Worm (Caenorhabditis elegans) whole organism, late embryonic: Measurements from ENCODE around the gene F35F10.1.

Experiments used
- C38D4.7 ChIP-seq: fragments of 200-800 bp; sonication (Bioruptor generic); optimal IDR thresholded peaks from 2 replicates; lab custom pipeline; 2018; ENCODE audit warnings: mild to moderate bottlenecking, missing genetic modification characterization, moderate library complexity, missing compliant biosample characterization
- F13H6.1 ChIP-seq: sonication (generic microtip); optimal IDR thresholded peaks from 2 replicates; lab custom pipeline; 2016; ENCODE audit warnings: missing genetic modification characterization, missing compliant biosample characterization
- K02D7.2 ChIP-seq: sonication (generic microtip); optimal IDR thresholded peaks from 2 replicates; lab custom pipeline; 2017; ENCODE audit warnings: mild to moderate bottlenecking, missing genetic modification characterization, missing compliant biosample characterization
- K09A11.1 ChIP-seq: sonication (generic microtip); optimal IDR thresholded peaks from 2 replicates; lab custom pipeline; 2017; ENCODE audit warnings: antibody characterized with exemption, mild to moderate bottlenecking, missing genetic modification characterization, missing compliant biosample characterization; ENCODE audit not compliant: insufficient read depth
- Y22D7AL.16 ChIP-seq: sonication (generic microtip); optimal IDR thresholded peaks from 2 replicates; lab custom pipeline; 2016; ENCODE audit warnings: missing genetic modification characterization, missing compliant biosample characterization
- ahr-1 ChIP-seq: sonication (generic microtip); optimal IDR thresholded peaks from 2 replicates; lab custom pipeline; 2016; ENCODE audit warnings: missing genetic modification characterization, missing compliant biosample characterization
- ceh-2 ChIP-seq: sonication (generic microtip); optimal IDR thresholded peaks from 2 replicates; lab custom pipeline; 2016; ENCODE audit warnings: missing genotype, missing genetic modification characterization, missing compliant biosample characterization
- ceh-34 ChIP-seq: sonication (generic microtip); optimal IDR thresholded peaks from 2 replicates; lab custom pipeline; 2016; ENCODE audit warnings: mild to moderate bottlenecking, missing genetic modification characterization, missing compliant biosample characterization
- ceh-48 ChIP-seq: sonication (generic microtip); optimal IDR thresholded peaks from 2 replicates; lab custom pipeline; 2016; ENCODE audit warnings: missing genetic modification characterization, inconsistent platforms, missing compliant biosample characterization
- ceh-9 ChIP-seq: sonication (generic microtip); optimal IDR thresholded peaks from 2 replicates; lab custom pipeline; 2016; ENCODE audit warnings: mild to moderate bottlenecking, missing genetic modification characterization, inconsistent platforms, missing compliant biosample characterization
- che-1 ChIP-seq: sonication (generic microtip); optimal IDR thresholded peaks from 2 replicates; lab custom pipeline; 2016; ENCODE audit warnings: mild to moderate bottlenecking, missing genetic modification characterization, missing compliant biosample characterization
- elt-4 ChIP-seq: sonication (generic microtip); optimal IDR thresholded peaks from 2 replicates; lab custom pipeline; 2016; ENCODE audit warnings: missing genetic modification characterization, missing compliant biosample characterization
- ets-4 ChIP-seq: sonication (generic microtip); optimal IDR thresholded peaks from 2 replicates; lab custom pipeline; 2016; ENCODE audit warnings: missing genetic modification characterization, missing compliant biosample characterization
- fkh-10 ChIP-seq: fragments of 150-350 bp; optimal IDR thresholded peaks from 2 replicates; lab custom pipeline; 2014; ENCODE audit warnings: missing biosample characterization, missing genetic modification reagents, missing genetic modification characterization
- fkh-6 ChIP-seq: sonication (generic microtip); optimal IDR thresholded peaks from 2 replicates; lab custom pipeline; 2016; ENCODE audit warnings: missing genetic modification characterization, missing compliant biosample characterization
- gmeb-2 ChIP-seq: sonication (generic microtip); optimal IDR thresholded peaks from 2 replicates; lab custom pipeline; 2016; ENCODE audit warnings: missing genetic modification characterization, inconsistent platforms, missing compliant biosample characterization
- hlh-13 ChIP-seq: fragments of 200-800 bp; sonication (Bioruptor generic); optimal IDR thresholded peaks from 2 replicates; lab custom pipeline; 2018; ENCODE audit warnings: mild to moderate bottlenecking, missing genetic modification characterization, missing compliant biosample characterization
- hlh-15 ChIP-seq: sonication (generic microtip); optimal IDR thresholded peaks from 2 replicates; lab custom pipeline; 2016; ENCODE audit warnings: missing genetic modification characterization, missing compliant biosample characterization
- hlh-6 ChIP-seq: sonication (generic microtip); optimal IDR thresholded peaks from 2 replicates; lab custom pipeline; 2016; ENCODE audit warnings: missing genotype, missing genetic modification characterization, missing compliant biosample characterization
- hlh-8 ChIP-seq: sonication (generic microtip); optimal IDR thresholded peaks from 2 replicates; lab custom pipeline; 2016; ENCODE audit warnings: missing genotype, missing genetic modification characterization, missing compliant biosample characterization
- lin-11 ChIP-seq: fragments of 200-800 bp; sonication (Bioruptor generic); optimal IDR thresholded peaks from 2 replicates; lab custom pipeline; 2018; ENCODE audit warnings: mild to moderate bottlenecking, missing genetic modification characterization, missing compliant biosample characterization
- nfya-1 ChIP-seq: sonication (generic microtip); optimal IDR thresholded peaks from 2 replicates; lab custom pipeline; 2017; ENCODE audit warnings: missing genetic modification characterization, mild to moderate bottlenecking, missing compliant biosample characterization, antibody characterized with exemption, moderate library complexity
- nhr-11 ChIP-seq: fragments of 150-350 bp; optimal IDR thresholded peaks from 2 replicates; lab custom pipeline; 2014; ENCODE audit warnings: missing biosample characterization, missing genetic modification characterization
- nhr-232 ChIP-seq: sonication (generic microtip); optimal IDR thresholded peaks from 2 replicates; lab custom pipeline; 2016; ENCODE audit warnings: missing genetic modification characterization, missing compliant biosample characterization
- pag-3 ChIP-seq: sonication (generic microtip); optimal IDR thresholded peaks from 2 replicates; lab custom pipeline; 2016; ENCODE audit warnings: missing compliant biosample characterization, missing genetic modification characterization, borderline replicate concordance
- pax-1 ChIP-seq: fragments of 150-350 bp; optimal IDR thresholded peaks from 2 replicates; lab custom pipeline; 2014; ENCODE audit warnings: missing biosample characterization, missing genetic modification characterization
- pha-4 ChIP-seq: fragments of 150-350 bp; optimal IDR thresholded peaks from 2 replicates; lab custom pipeline; 2018; ENCODE audit warnings: missing biosample characterization, missing genetic modification reagents, missing genetic modification characterization
- pqm-1 ChIP-seq: sonication (generic microtip); optimal IDR thresholded peaks from 2 replicates; lab custom pipeline; 2016; ENCODE audit warnings: missing genetic modification characterization, missing compliant biosample characterization
- ref-2 ChIP-seq: sonication (generic microtip); optimal IDR thresholded peaks from 2 replicates; lab custom pipeline; 2016; ENCODE audit warnings: missing genetic modification characterization, missing compliant biosample characterization
- rnt-1 ChIP-seq: sonication (generic microtip); optimal IDR thresholded peaks from 2 replicates; lab custom pipeline; 2016; ENCODE audit warnings: missing genetic modification characterization, missing compliant biosample characterization
- sox-4 ChIP-seq: sonication (generic microtip); optimal IDR thresholded peaks from 2 replicates; lab custom pipeline; 2017; ENCODE audit warnings: mild to moderate bottlenecking, missing genetic modification characterization, inconsistent platforms, missing compliant biosample characterization
- syd-9 ChIP-seq: sonication (generic microtip); optimal IDR thresholded peaks from 2 replicates; lab custom pipeline; 2016; ENCODE audit warnings: mild to moderate bottlenecking, missing genetic modification characterization, moderate library complexity, missing compliant biosample characterization
- tbx-7 ChIP-seq: sonication (generic microtip); optimal IDR thresholded peaks from 2 replicates; lab custom pipeline; 2016; ENCODE audit warnings: missing genotype, missing genetic modification characterization, missing compliant biosample characterization
- unc-3 ChIP-seq, 2 experiments: fragments of 200-800 bp in 1 of 2; sonication (Bioruptor generic) in 1 of 2; sonication (generic microtip) in 1 of 2; conservative IDR thresholded peaks in 1 of 2; optimal IDR thresholded peaks in 1 of 2; 2 replicates each; pipeline versions ENCODE4 v1.3.6 to Lab custom; 2016 to 2022; ENCODE audit warnings: missing compliant biosample characterization in 2 of 2, missing genetic modification characterization in 2 of 2, missing genetic modification reagents in 1 of 2
- unc-55 ChIP-seq: sonication (generic microtip); optimal IDR thresholded peaks from 2 replicates; lab custom pipeline; 2017; ENCODE audit warnings: missing biosample characterization, missing genetic modification reagents, missing genetic modification characterization
- unc-86 ChIP-seq: sonication (generic microtip); optimal IDR thresholded peaks from 2 replicates; lab custom pipeline; 2016; ENCODE audit warnings: missing genetic modification characterization, missing compliant biosample characterization
- zip-5 ChIP-seq: sonication (generic microtip); optimal IDR thresholded peaks from 2 replicates; lab custom pipeline; 2016; ENCODE audit warnings: missing genetic modification characterization, missing compliant biosample characterization

Gene F35F10.1

DNA sequence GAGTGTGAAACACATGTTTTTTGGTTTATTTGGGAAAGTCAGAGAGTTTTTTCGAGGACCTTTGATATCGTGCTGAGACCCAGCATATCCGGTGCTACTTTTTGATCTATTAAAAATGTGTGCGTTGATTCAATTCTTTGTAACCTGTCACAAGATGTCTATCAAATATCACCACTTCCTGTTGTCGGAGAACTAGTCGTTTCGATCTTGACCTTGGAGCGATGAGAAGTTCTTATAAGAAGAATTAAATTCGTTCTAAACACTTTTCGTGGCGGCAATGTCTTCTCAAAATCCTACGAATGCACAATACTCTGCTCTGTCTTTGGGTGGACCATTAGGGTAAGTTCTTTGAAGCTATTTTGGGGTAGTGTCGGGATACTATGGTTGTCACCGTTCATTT, at the start of gene F35F10.1:
F35F10.1 (plus strand) TSS at position 200 of the 400 bp plus-strand sequence.
- TF ChIP-seq rnt-1 (tag; lab: Kevin White, UChicago) (no peak), pax-1 (tag; lab: Kevin White, UChicago) (no peak), ceh-2 (tag; lab: Kevin White, UChicago) (no peak), unc-86 (tag; lab: Kevin White, UChicago) (no peak), ceh-34 (no peak), pag-3 (tag; lab: Kevin White, UChicago) (no peak), hlh-6 (no peak), hlh-15 (tag; lab: Kevin White, UChicago) (no peak), pqm-1 (tag; lab: Kevin White, UChicago) (no peak)

DNA sequence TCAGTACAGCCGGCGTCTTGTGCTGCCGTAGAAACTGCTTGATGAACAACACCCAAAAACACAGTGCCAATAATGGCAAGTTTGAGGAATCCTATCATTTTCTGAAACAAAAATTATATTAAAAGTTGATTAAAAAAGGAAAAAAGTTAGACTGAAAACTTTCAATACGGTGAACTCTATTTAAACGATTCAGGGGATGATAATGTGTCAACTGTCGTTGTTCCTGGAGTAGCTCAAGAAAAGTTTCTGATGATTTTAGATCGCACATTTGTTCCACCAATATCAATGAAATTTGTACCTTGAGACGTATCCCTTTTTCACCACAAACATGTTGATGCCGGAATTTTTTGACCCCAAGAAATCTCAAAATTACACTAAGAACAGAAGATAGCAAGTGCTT, 48.2 kb upstream of the F35F10.1 start, which contains the start of gene T28A11.18:
T28A11.18 (minus strand) TSS at position 101 of the 400 bp plus-strand sequence.
- TF ChIP-seq nhr-11 (tag; lab: Kevin White, UChicago) (no peak), lin-11 (no peak), K02D7.2 (tag; lab: Kevin White, UChicago) (no peak), tbx-7 (tag; lab: Kevin White, UChicago) (no peak), F13H6.1 (tag; lab: Kevin White, UChicago) (no peak), syd-9 (no peak), ahr-1 (tag; lab: Kevin White, UChicago) (no peak), hlh-13 (GFP tag; lab: Kevin White, UChicago) (no peak), ets-4 (tag; lab: Kevin White, UChicago) (no peak), nhr-232 (tag; lab: Kevin White, UChicago) (no peak), Y22D7AL.16 (tag; lab: Kevin White, UChicago) (no peak), elt-4 (tag; lab: Kevin White, UChicago) (no peak)
- TF ChIP-seq, all 69 proteins: peak for 0

DNA sequence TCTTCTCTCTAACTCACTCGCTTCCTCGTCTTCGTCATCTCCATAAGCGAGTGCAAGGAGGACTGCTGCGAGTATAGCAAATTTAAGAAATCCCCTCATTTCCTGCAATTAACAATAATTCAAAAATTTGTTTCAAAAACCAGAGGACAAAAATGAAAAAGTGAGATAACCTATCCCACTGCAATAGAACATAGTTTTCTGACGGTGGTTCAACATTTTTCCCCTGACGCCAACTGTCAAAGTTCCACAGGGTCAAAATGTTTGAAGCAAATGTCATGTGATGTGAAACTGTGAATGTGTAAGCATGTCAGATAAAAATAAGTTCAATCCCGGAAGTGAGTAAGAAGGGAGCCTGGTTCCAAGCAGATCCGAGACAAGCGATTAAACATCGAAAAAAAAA, 46.7 kb upstream of the F35F10.1 start, which contains the start of gene T28A11.19:
T28A11.19 (minus strand) TSS at position 108 of the 400 bp plus-strand sequence.
- no peak for TF ChIP-seq gmeb-2
- no peak for TF ChIP-seq ceh-2 (tag; lab: Kevin White, UChicago)
- no peak for TF ChIP-seq hlh-13 (GFP tag; lab: Kevin White, UChicago)
- no peak for TF ChIP-seq ceh-48 (tag; lab: Kevin White, UChicago)
- TF ChIP-seq ref-2: no peak
- TF ChIP-seq che-1 (tag; lab: Kevin White, UChicago): no peak
- no peak for TF ChIP-seq sox-4 (tag; lab: Kevin White, UChicago)
- no peak for TF ChIP-seq nhr-232 (tag; lab: Kevin White, UChicago)
- no peak for TF ChIP-seq hlh-6

DNA sequence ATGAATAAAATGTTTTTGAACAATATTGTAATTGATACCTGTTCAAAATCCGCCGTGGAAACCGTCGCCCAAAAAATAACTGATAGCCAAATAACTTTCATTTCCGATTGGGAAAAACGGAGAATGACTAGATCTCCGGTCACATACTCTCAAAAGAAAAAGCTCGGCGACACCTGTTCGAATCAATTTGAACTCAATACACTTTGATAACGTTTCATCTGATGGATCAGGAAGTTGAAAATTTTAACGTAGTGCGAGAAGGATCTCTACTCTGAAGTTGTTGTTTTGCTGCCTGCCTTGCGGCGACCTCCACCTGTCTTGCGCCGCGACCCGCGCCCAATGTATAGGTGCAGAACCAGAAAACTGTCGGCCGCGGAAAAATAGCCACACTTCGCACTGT, 43.0 kb upstream of the F35F10.1 start, which contains the start of gene T28A11.20:
T28A11.20 (minus strand) TSS at position 101 of the 400 bp plus-strand sequence.
- TF ChIP-seq ceh-2 (tag; lab: Kevin White, UChicago) (no peak), fkh-6 (no peak), hlh-8 (tag; lab: Kevin White, UChicago) (no peak), ceh-9 (no peak), pha-4 (tag; lab: Kevin White, UChicago) (no peak), zip-5 (no peak), C38D4.7 (GFP tag; lab: Kevin White, UChicago) (no peak), nfya-1 (no peak), K09A11.1 (tag; lab: Kevin White, UChicago) (no peak), fkh-10 (GFP tag; lab: Kevin White, UChicago) (no peak), che-1 (tag; lab: Kevin White, UChicago) (no peak), unc-3 (GFP tag; conservative IDR thresholded peaks at IDR 0.05; lab: Robert Waterston, UW) (no peak), unc-3 (tag; optimal IDR thresholded peaks at IDR 0.05; lab: Kevin White, UChicago) (no peak), syd-9 (no peak), ahr-1 (tag; lab: Kevin White, UChicago) (no peak), gmeb-2 (no peak), pqm-1 (tag; lab: Kevin White, UChicago) (no peak), tbx-7 (tag; lab: Kevin White, UChicago) (no peak), unc-55 (GFP tag; lab: Kevin White, UChicago) (no peak), ceh-48 (tag; lab: Kevin White, UChicago) (no peak)
